Worm (Caenorhabditis elegans) whole organism, L2 larva: ENCODE data around the gene cor-1.

Source experiments
- C34F6.9 ChIP-seq: fragments of 150-350 bp; optimal IDR thresholded peaks from 2 replicates; lab custom pipeline; 2014; ENCODE audit warnings: missing biosample characterization, missing genetic modification characterization
- R02D3.7 ChIP-seq: fragments of 150-350 bp; optimal IDR thresholded peaks from 2 replicates; lab custom pipeline; 2014; ENCODE audit warnings: missing biosample characterization, missing genetic modification characterization
- Y55F3AM.14 ChIP-seq: fragments of 200-800 bp; sonication (Bioruptor generic); optimal IDR thresholded peaks from 2 replicates; lab custom pipeline; 2018; ENCODE audit warnings: mild to moderate bottlenecking, missing genetic modification characterization, missing compliant biosample characterization
- ZK546.5 ChIP-seq: sonication (generic microtip); optimal IDR thresholded peaks from 2 replicates; lab custom pipeline; 2017; ENCODE audit warnings: missing biosample characterization, missing genetic modification characterization
- aly-2 ChIP-seq: fragments of 150-350 bp; optimal IDR thresholded peaks from 2 replicates; lab custom pipeline; 2014; ENCODE audit warnings: missing biosample characterization, missing genetic modification characterization
- blmp-1 ChIP-seq: sonication (generic microtip); optimal IDR thresholded peaks from 2 replicates; lab custom pipeline; 2017; ENCODE audit warnings: missing genetic modification characterization, mild to moderate bottlenecking, missing compliant biosample characterization, antibody characterized with exemption, moderate library complexity; ENCODE audit not compliant: insufficient read depth
- ceh-16 ChIP-seq: fragments of 150-350 bp; optimal IDR thresholded peaks from 2 replicates; lab custom pipeline; 2014; ENCODE audit warnings: missing biosample characterization, missing genetic modification characterization
- ceh-82 ChIP-seq: fragments of 150-350 bp; optimal IDR thresholded peaks from 2 replicates; lab custom pipeline; 2014; ENCODE audit warnings: missing biosample characterization, missing genetic modification characterization
- crh-2 ChIP-seq: sonication (generic microtip); optimal IDR thresholded peaks from 2 replicates; lab custom pipeline; 2017; ENCODE audit warnings: missing biosample characterization, missing genetic modification characterization
- elt-1 ChIP-seq: fragments of 150-350 bp; optimal IDR thresholded peaks from 2 replicates; lab custom pipeline; 2014; ENCODE audit warnings: missing biosample characterization, missing genetic modification characterization
- elt-3 ChIP-seq: sonication (generic microtip); optimal IDR thresholded peaks from 2 replicates; lab custom pipeline; 2017; ENCODE audit warnings: missing biosample characterization, missing genetic modification characterization
- gmeb-1 ChIP-seq: fragments of 150-350 bp; optimal IDR thresholded peaks from 2 replicates; lab custom pipeline; 2014; ENCODE audit warnings: missing biosample characterization, missing genetic modification characterization
- lin-11 ChIP-seq: fragments of 150-350 bp; sonication (generic microtip); optimal IDR thresholded peaks from 2 replicates; lab custom pipeline; 2014; ENCODE audit warnings: missing biosample characterization, missing genetic modification characterization, inconsistent platforms, mixed read lengths
- lin-13 ChIP-seq: fragments of 150-350 bp; optimal IDR thresholded peaks from 2 replicates; lab custom pipeline; 2014; ENCODE audit warnings: missing biosample characterization, missing genetic modification reagents, missing genetic modification characterization
- lin-39 ChIP-seq: fragments of 150-350 bp; optimal IDR thresholded peaks from 2 replicates; lab custom pipeline; 2014; ENCODE audit warnings: missing biosample characterization, missing genetic modification reagents, missing genetic modification characterization
- mab-5 ChIP-seq: fragments of 150-350 bp; optimal IDR thresholded peaks from 2 replicates; lab custom pipeline; 2014; ENCODE audit warnings: missing biosample characterization, missing genetic modification characterization
- mbf-1 ChIP-seq: sonication (generic microtip); optimal IDR thresholded peaks from 2 replicates; lab custom pipeline; 2017; ENCODE audit warnings: missing biosample characterization, missing genetic modification characterization
- mdl-1 ChIP-seq, 2 experiments: fragments of 150-350 bp in 1 of 2; sonication (generic microtip) in 1 of 2; optimal IDR thresholded peaks; 2 replicates each; lab custom pipeline; 2017; ENCODE audit warnings: missing biosample characterization in 2 of 2, missing genetic modification characterization in 2 of 2
- nhr-10 ChIP-seq: sonication (generic microtip); optimal IDR thresholded peaks from 2 replicates; lab custom pipeline; 2017; ENCODE audit warnings: missing biosample characterization, missing genetic modification characterization
- nhr-129 ChIP-seq: fragments of 150-350 bp; optimal IDR thresholded peaks from 2 replicates; lab custom pipeline; 2014; ENCODE audit warnings: missing biosample characterization, missing genetic modification characterization
- nhr-21 ChIP-seq: fragments of 150-350 bp; optimal IDR thresholded peaks from 2 replicates; lab custom pipeline; 2014; ENCODE audit warnings: missing biosample characterization, missing genetic modification characterization
- nhr-23 ChIP-seq: fragments of 150-350 bp; optimal IDR thresholded peaks from 2 replicates; lab custom pipeline; 2014; ENCODE audit warnings: missing biosample characterization, missing genetic modification reagents, missing genetic modification characterization
- nhr-237 ChIP-seq: fragments of 150-350 bp; optimal IDR thresholded peaks from 2 replicates; lab custom pipeline; 2014; ENCODE audit warnings: missing biosample characterization, missing genetic modification characterization
- nhr-25 ChIP-seq: fragments of 150-350 bp; sonication (generic microtip); optimal IDR thresholded peaks from 3 replicates; lab custom pipeline; 2014; ENCODE audit warnings: missing biosample characterization, missing genetic modification characterization
- nhr-77 ChIP-seq: fragments of 150-350 bp; optimal IDR thresholded peaks from 2 replicates; lab custom pipeline; 2014; ENCODE audit warnings: missing biosample characterization, missing genetic modification characterization
- peb-1 ChIP-seq: fragments of 150-350 bp; optimal IDR thresholded peaks from 2 replicates; lab custom pipeline; 2014; ENCODE audit warnings: missing biosample characterization, missing genetic modification characterization
- sem-4 ChIP-seq: fragments of 150-350 bp; optimal IDR thresholded peaks from 2 replicates; lab custom pipeline; 2014; ENCODE audit warnings: missing biosample characterization, missing genetic modification reagents, missing genetic modification characterization
- skn-1 ChIP-seq: sonication (generic microtip); optimal IDR thresholded peaks from 2 replicates; lab custom pipeline; 2017; ENCODE audit warnings: missing biosample characterization, missing genetic modification characterization
- sma-9 ChIP-seq, 2 experiments: fragments of 150-350 bp in 1 of 2; sonication (generic microtip) in 1 of 2; optimal IDR thresholded peaks; 2 replicates each; lab custom pipeline; 2014 to 2016; ENCODE audit warnings: missing genetic modification characterization in 2 of 2, mild to moderate bottlenecking in 1 of 2, missing biosample characterization in 1 of 2, missing compliant biosample characterization in 1 of 2, missing genetic modification reagents in 1 of 2, moderate library complexity in 1 of 2
- snpc-4 ChIP-seq: fragments of 150-350 bp; optimal IDR thresholded peaks from 2 replicates; lab custom pipeline; 2014; ENCODE audit warnings: missing biosample characterization, missing genetic modification characterization
- unc-39 ChIP-seq: fragments of 150-350 bp; optimal IDR thresholded peaks from 2 replicates; lab custom pipeline; 2014; ENCODE audit warnings: missing biosample characterization, missing genetic modification characterization
- unc-55 ChIP-seq: fragments of 150-350 bp; sonication (generic microtip); optimal IDR thresholded peaks from 3 replicates; lab custom pipeline; 2014; ENCODE audit warnings: missing biosample characterization, missing genetic modification reagents, missing genetic modification characterization
- zag-1 ChIP-seq: fragments of 150-350 bp; optimal IDR thresholded peaks from 2 replicates; lab custom pipeline; 2014; ENCODE audit warnings: missing biosample characterization, missing genetic modification characterization
- ztf-4 ChIP-seq: fragments of 150-350 bp; optimal IDR thresholded peaks from 2 replicates; lab custom pipeline; 2014; ENCODE audit warnings: missing biosample characterization, missing genetic modification characterization

Gene cor-1

DNA sequence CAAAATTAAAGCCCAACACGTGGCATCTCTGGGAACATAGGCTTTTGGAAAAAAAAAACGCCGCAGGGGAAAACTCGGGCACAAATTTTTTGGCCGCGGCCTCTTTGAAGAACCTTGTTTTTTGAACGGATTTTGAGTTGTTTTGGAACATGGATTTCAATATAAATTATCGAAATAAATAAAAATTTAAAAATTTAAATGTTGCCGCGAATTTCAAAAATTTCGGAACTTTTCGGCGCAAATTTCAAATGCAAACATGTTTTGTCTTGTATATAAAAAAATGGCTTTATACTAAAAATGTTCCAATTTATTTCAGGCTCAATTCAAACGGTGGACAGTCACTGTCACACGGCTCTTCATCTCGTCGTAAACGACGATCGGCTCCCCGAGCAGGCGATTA, 4.9 kb upstream of the cor-1 start:
- TF ChIP-seq aly-2 (no peak), C34F6.9 (tag; lab: Kevin White, UChicago) (no peak), elt-3 (tag; lab: Kevin White, UChicago) (no peak), ztf-4 (no peak), sem-4 (no peak), unc-39 (tag; lab: Kevin White, UChicago) (no peak), nhr-21 (tag; lab: Kevin White, UChicago) (no peak), crh-2 (tag; lab: Kevin White, UChicago) (no peak), mbf-1 (tag; lab: Kevin White, UChicago) (no peak)

DNA sequence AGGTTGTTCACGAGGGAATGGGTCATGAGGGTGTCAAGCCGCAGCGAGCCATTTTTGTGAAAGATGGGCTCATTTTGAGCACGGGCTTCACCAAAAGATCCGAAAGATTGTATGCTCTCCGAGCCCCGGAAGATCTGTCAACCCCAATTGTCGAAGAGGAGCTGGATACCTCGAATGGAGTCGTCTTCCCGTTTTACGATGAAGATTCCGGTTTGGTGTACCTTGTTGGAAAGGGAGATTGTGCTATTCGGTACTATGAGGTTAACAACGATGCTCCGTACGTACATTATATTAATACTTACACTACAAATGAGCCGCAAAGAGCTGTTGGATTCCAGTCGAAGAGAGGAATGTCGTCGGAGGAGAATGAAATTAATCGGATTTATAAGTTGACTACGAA, 2.2 kb downstream of the cor-1 start:
- no peak for TF ChIP-seq ceh-82 (tag; lab: Kevin White, UChicago)

DNA sequence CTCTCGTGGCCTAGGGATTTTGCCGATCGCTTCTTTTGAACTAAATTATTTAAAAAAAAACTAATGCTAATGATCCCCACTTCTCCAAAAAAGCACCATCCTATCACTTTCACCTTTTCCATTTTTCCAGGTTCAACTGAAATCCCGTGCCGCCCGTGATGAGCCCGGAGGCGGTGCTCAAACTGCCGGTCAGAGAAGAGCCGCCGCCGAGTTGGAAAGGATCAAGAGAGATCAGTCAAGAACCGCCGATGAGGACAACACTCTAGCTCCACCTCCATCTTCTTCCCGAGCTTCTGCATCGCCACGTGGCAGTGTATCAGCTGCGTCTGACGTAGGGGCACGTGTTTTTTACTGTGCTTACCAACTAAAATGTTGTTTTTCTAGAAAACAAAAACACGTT, 4.4 kb downstream of the cor-1 start:
- no peak for TF ChIP-seq skn-1 (tag; lab: Kevin White, UChicago)
- TF ChIP-seq nhr-237 (tag; lab: Kevin White, UChicago) = no peak
- no peak for TF ChIP-seq mdl-1 (tag; optimal IDR thresholded peaks at IDR 0.05; lab: Kevin White, UChicago)
- no peak for TF ChIP-seq mab-5 (tag; lab: Kevin White, UChicago)
- no peak for TF ChIP-seq ztf-4
- no peak for TF ChIP-seq sem-4
- no peak for TF ChIP-seq gmeb-1
- no peak for TF ChIP-seq snpc-4 (tag; lab: Kevin White, UChicago)
- TF ChIP-seq nhr-129 (tag; lab: Kevin White, UChicago) = no peak

- TF ChIP-seq Y55F3AM.14 (GFP tag; lab: Kevin White, UChicago) (no peak), R02D3.7 (tag; lab: Kevin White, UChicago) (no peak), gmeb-1 (no peak), snpc-4 (tag; lab: Kevin White, UChicago) (no peak), unc-55 (GFP tag; lab: Kevin White, UChicago) (no peak), blmp-1 (tag; lab: Kevin White, UChicago) (no peak), lin-13 (no peak), C34F6.9 (tag; lab: Kevin White, UChicago) (no peak), ceh-82 (tag; lab: Kevin White, UChicago) (no peak), ceh-16 (tag; lab: Kevin White, UChicago) (no peak), sma-9 (GFP tag; optimal IDR thresholded peaks at IDR 0.05; lab: Kevin White, UChicago) (no peak), sma-9 (tag; optimal IDR thresholded peaks at IDR 0.05; lab: Kevin White, UChicago) (no peak), crh-2 (tag; lab: Kevin White, UChicago) (no peak)
- TF ChIP-seq, all 48 proteins: peak for 0
Observed at ce11 chrIII:10254583-10254982, 5.7 kb downstream of the cor-1 start, which contains the start of gene R01H10.4. Gene R01H10.4 (plus strand): TSS chrIII:10254818.

DNA sequence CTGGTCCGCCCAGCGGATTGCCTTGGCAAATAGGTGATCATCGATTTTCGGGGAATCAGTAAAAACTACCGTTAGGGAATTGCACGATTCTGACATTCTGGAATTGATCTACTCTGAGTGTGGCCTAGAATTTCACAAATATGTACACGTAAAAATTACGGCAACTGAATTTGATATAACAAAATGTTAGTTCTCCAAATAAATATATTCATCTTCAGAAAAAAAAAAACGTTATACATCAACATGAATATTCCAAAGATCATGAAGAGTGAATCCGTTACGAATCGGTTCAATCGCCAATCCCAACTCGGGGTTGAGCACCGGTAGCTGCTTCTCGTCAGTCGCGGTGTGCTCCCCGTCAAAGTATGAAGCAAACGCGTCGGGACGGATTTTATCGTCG, 9.7 kb downstream of the cor-1 start, which contains the start of gene rip-1:
TSS of gene rip-1 (minus strand) at position 101 of the 400 bp plus-strand sequence.
- TF ChIP-seq snpc-4 (tag; lab: Kevin White, UChicago) (no peak), skn-1 (tag; lab: Kevin White, UChicago) (no peak), lin-39 (no peak), unc-39 (tag; lab: Kevin White, UChicago) (no peak), ceh-82 (tag; lab: Kevin White, UChicago) (no peak), lin-11 (tag; lab: Kevin White, UChicago) (no peak), ZK546.5 (tag; lab: Kevin White, UChicago) (no peak)
- TF ChIP-seq, all 48 proteins: peak for 0

ce11 chrIII:10261256-10261655, 12.3 kb downstream of the cor-1 start:
- TF ChIP-seq peb-1 = no peak
- no peak for TF ChIP-seq ZK546.5 (tag; lab: Kevin White, UChicago)
- TF ChIP-seq ztf-4 = no peak
- TF ChIP-seq nhr-25 = no peak
- TF ChIP-seq zag-1 = no peak
- TF ChIP-seq Y55F3AM.14 (GFP tag; lab: Kevin White, UChicago) = no peak
- no peak for TF ChIP-seq mdl-1 (tag; optimal IDR thresholded peaks at IDR 0.05; lab: Kevin White, UChicago)
- TF ChIP-seq blmp-1 (tag; lab: Kevin White, UChicago) = no peak
- TF ChIP-seq lin-39 = no peak
- TF ChIP-seq unc-39 (tag; lab: Kevin White, UChicago) = no peak
- no peak for TF ChIP-seq unc-55 (GFP tag; lab: Kevin White, UChicago)
- no peak for TF ChIP-seq skn-1 (tag; lab: Kevin White, UChicago)
- no peak for TF ChIP-seq nhr-77 (tag; lab: Kevin White, UChicago)
- no peak for TF ChIP-seq nhr-23 (tag; lab: Kevin White, UChicago)
- no peak for TF ChIP-seq gmeb-1
- no peak for TF ChIP-seq nhr-10 (tag; lab: Kevin White, UChicago)
- TF ChIP-seq elt-1 (tag; lab: Kevin White, UChicago) = no peak
- no peak for TF ChIP-seq snpc-4 (tag; lab: Kevin White, UChicago)
- no peak for TF ChIP-seq nhr-21 (tag; lab: Kevin White, UChicago)
- TF ChIP-seq ceh-82 (tag; lab: Kevin White, UChicago) = no peak
